Worm (Caenorhabditis elegans): ENCODE data around the gene sdz-21.

- no peak for TF ChIP-seq mep-1 (tag; optimal IDR thresholded peaks at IDR 0.05)
- no peak for TF ChIP-seq pha-4 (tag; optimal IDR thresholded peaks at IDR 0.05)
- TF ChIP-seq nhr-2 (tag; optimal IDR thresholded peaks at IDR 0.05) = no peak
- no peak for TF ChIP-seq lin-13 (tag; optimal IDR thresholded peaks at IDR 0.05)
- no peak for TF ChIP-seq lin-32 (GFP tag; optimal IDR thresholded peaks at IDR 0.05)
- no peak for TF ChIP-seq ceh-43 (GFP tag; optimal IDR thresholded peaks at IDR 0.05)
- TF ChIP-seq nhr-28 (tag; optimal IDR thresholded peaks at IDR 0.05) = no peak
Measured at ce11 chrIII:5610276-5610675, 46.6 kb downstream of the sdz-21 start, which contains the start of gene C05D2.8.

Data from whole organism, mixed stage, embryonic.